Worm (Caenorhabditis elegans) whole organism, midembryonic: ENCODE results near the gene msp-32.

Experiments
- T22C8.4 ChIP-seq: fragments of 200-800 bp; sonication (Bioruptor generic); IDR thresholded peaks from 2 replicates; pipeline ENCODE4 v1.3.6; 2022; ENCODE audit warnings: missing genetic modification characterization, missing compliant biosample characterization
- cog-1 ChIP-seq: sonication (generic microtip); optimal IDR thresholded peaks from 2 replicates; lab custom pipeline; 2016; ENCODE audit warnings: missing genetic modification characterization, missing compliant biosample characterization
- flt-1 ChIP-seq: fragments of 200-800 bp; sonication (Bioruptor generic); IDR thresholded peaks from 2 replicates; pipeline ENCODE4 v1.3.6; 2022; ENCODE audit warnings: missing genetic modification characterization, missing compliant biosample characterization
- klf-2 ChIP-seq: fragments of 200-800 bp; sonication (Bioruptor generic); conservative IDR thresholded peaks from 2 replicates; pipeline ENCODE4 v1.3.6; 2022; ENCODE audit warnings: missing genetic modification reagents, missing genetic modification characterization, missing compliant biosample characterization
- med-1 ChIP-seq: sonication (generic microtip); optimal IDR thresholded peaks from 2 replicates; lab custom pipeline; 2017; ENCODE audit warnings: missing genetic modification characterization, mild to moderate bottlenecking, missing compliant biosample characterization, antibody characterized with exemption, missing genetic modification reagents; ENCODE audit not compliant: insufficient read depth
- ztf-23 ChIP-seq: fragments of 200-800 bp; sonication (Bioruptor generic); IDR thresholded peaks from 2 replicates; pipeline ENCODE4 v1.3.6; 2022; ENCODE audit warnings: missing genetic modification reagents, missing genetic modification characterization, missing compliant biosample characterization
- ztf-29 ChIP-seq: fragments of 200-800 bp; sonication (Bioruptor generic); IDR thresholded peaks from 2 replicates; pipeline ENCODE4 v1.3.6; 2022; ENCODE audit warnings: missing genetic modification reagents, missing genetic modification characterization, missing compliant biosample characterization

- no peak; the same call in 1 of the 2 replicates for TF ChIP-seq klf-2 (GFP tag; lab: Robert Waterston, UW)
- TF ChIP-seq med-1 (GFP tag; lab: Kevin White, UChicago) = peak; percentile 59
- peak; percentile 54 for TF ChIP-seq cog-1 (tag; lab: Kevin White, UChicago)
- TF ChIP-seq ztf-23 (GFP tag; lab: Robert Waterston, UW) = peak; percentile 79
- peak; percentile 65; the same call in 1 of the 2 replicates for TF ChIP-seq flt-1
- TF ChIP-seq ztf-29 (GFP tag; lab: Robert Waterston, UW) = no peak
- TF ChIP-seq T22C8.4 = peak; percentile 53; the same call in 1 of the 2 replicates
Observed at ce11 chrII:4851594-4852106, 47.0 kb upstream of the msp-32 start, which contains the start of gene dnj-9.
